Worm (Caenorhabditis elegans) whole organism, L1 larva: ENCODE results near the gene rnp-4.

Source experiments
- C04F5.9 ChIP-seq: sonication (generic microtip); optimal IDR thresholded peaks from 2 replicates; lab custom pipeline; 2016; ENCODE audit warnings: missing genetic modification characterization, missing compliant biosample characterization
- C34B4.2 ChIP-seq: sonication (generic microtip); optimal IDR thresholded peaks from 2 replicates; lab custom pipeline; 2017; ENCODE audit warnings: mild to moderate bottlenecking, missing genetic modification characterization, missing compliant biosample characterization
- Y116A8C.19 ChIP-seq: sonication (generic microtip); optimal IDR thresholded peaks from 2 replicates; lab custom pipeline; 2016; ENCODE audit warnings: missing compliant biosample characterization, missing genetic modification characterization, borderline replicate concordance
- aha-1 ChIP-seq: fragments of 150-350 bp; optimal IDR thresholded peaks from 2 replicates; lab custom pipeline; 2014; ENCODE audit warnings: missing biosample characterization, missing genetic modification characterization
- alr-1 ChIP-seq: fragments of 200-800 bp; sonication (Bioruptor generic); optimal IDR thresholded peaks from 2 replicates; lab custom pipeline; 2018; ENCODE audit warnings: borderline replicate concordance, mild to moderate bottlenecking, missing genetic modification characterization, missing compliant biosample characterization
- blmp-1 ChIP-seq: fragments of 150-350 bp; optimal IDR thresholded peaks from 2 replicates; lab custom pipeline; 2014; ENCODE audit warnings: missing biosample characterization, missing genetic modification characterization
- ceh-8 ChIP-seq: fragments of 200-800 bp; sonication (Bioruptor generic); optimal IDR thresholded peaks from 2 replicates; lab custom pipeline; 2018; ENCODE audit warnings: mild to moderate bottlenecking, missing genetic modification characterization, moderate library complexity, missing compliant biosample characterization
- dpl-1 ChIP-seq, 3 experiments: fragments of 150-350 bp in 2 of 3; sonication (generic microtip) in 1 of 3; optimal IDR thresholded peaks; 2 replicates each; lab custom pipeline; 2014 to 2017; ENCODE audit warnings: missing biosample characterization in 3 of 3, missing genetic modification characterization in 3 of 3, missing genetic modification reagents in 3 of 3
- dsc-1 ChIP-seq: sonication (generic microtip); optimal IDR thresholded peaks from 2 replicates; lab custom pipeline; 2016; ENCODE audit warnings: mild to moderate bottlenecking, missing genetic modification characterization, missing compliant biosample characterization
- efl-1 ChIP-seq, 4 experiments: fragments of 150-350 bp; optimal IDR thresholded peaks in 3 of 4; peaks in 1 of 4; 1 replicate in 1 of 4; 2 replicates in 3 of 4; lab custom pipeline; 2014; ENCODE audit warnings: missing biosample characterization in 2 of 4, missing genetic modification characterization in 2 of 4, missing genetic modification reagents in 2 of 4
- egl-13 ChIP-seq: sonication (generic microtip); optimal IDR thresholded peaks from 2 replicates; lab custom pipeline; 2016; ENCODE audit warnings: missing genotype, missing genetic modification reagents, missing genetic modification characterization, missing compliant biosample characterization
- ets-5 ChIP-seq: fragments of 200-800 bp; sonication (Bioruptor generic); IDR thresholded peaks from 2 replicates; pipeline ENCODE4 v1.3.6; 2022; ENCODE audit warnings: missing genetic modification characterization, missing compliant biosample characterization
- fkh-10 ChIP-seq: sonication (generic microtip); optimal IDR thresholded peaks from 2 replicates; lab custom pipeline; 2017; ENCODE audit warnings: missing biosample characterization, missing genetic modification reagents, missing genetic modification characterization
- fkh-8 ChIP-seq: sonication (generic microtip); optimal IDR thresholded peaks from 2 replicates; lab custom pipeline; 2016; ENCODE audit warnings: mild to moderate bottlenecking, missing genetic modification characterization, missing compliant biosample characterization
- hlh-17 ChIP-seq: fragments of 200-800 bp; sonication (Bioruptor generic); optimal IDR thresholded peaks from 2 replicates; lab custom pipeline; 2018; ENCODE audit warnings: missing genetic modification characterization, mild to moderate bottlenecking, missing compliant biosample characterization, moderate library complexity, borderline replicate concordance
- hlh-4 ChIP-seq: sonication (generic microtip); optimal IDR thresholded peaks from 2 replicates; lab custom pipeline; 2016; ENCODE audit warnings: mild to moderate bottlenecking, missing genetic modification characterization, missing compliant biosample characterization
- irx-1 ChIP-seq: sonication (generic microtip); optimal IDR thresholded peaks from 2 replicates; lab custom pipeline; 2016; ENCODE audit warnings: missing genetic modification characterization, missing compliant biosample characterization
- isw-1 ChIP-seq: fragments of 200-800 bp; sonication (Bioruptor generic); IDR thresholded peaks from 2 replicates; pipeline ENCODE4 v1.3.6; 2022; ENCODE audit warnings: missing genetic modification characterization, missing compliant biosample characterization
- jun-1 ChIP-seq: fragments of 150-350 bp; optimal IDR thresholded peaks from 2 replicates; lab custom pipeline; 2014; ENCODE audit warnings: missing biosample characterization, missing genetic modification reagents, missing genetic modification characterization
- lin-13 ChIP-seq: fragments of 150-350 bp; optimal IDR thresholded peaks from 2 replicates; lab custom pipeline; 2014; ENCODE audit warnings: missing biosample characterization, missing genetic modification reagents, missing genetic modification characterization
- lin-14 ChIP-seq: fragments of 200-800 bp; sonication (Bioruptor generic); optimal IDR thresholded peaks from 2 replicates; lab custom pipeline; 2018; ENCODE audit warnings: mild to moderate bottlenecking, missing genetic modification characterization, moderate library complexity, missing compliant biosample characterization
- lin-15B ChIP-seq: fragments of 150-350 bp; sonication (generic microtip); optimal IDR thresholded peaks from 3 replicates; lab custom pipeline; 2014; ENCODE audit warnings: missing biosample characterization, missing genetic modification characterization
- lin-35 ChIP-seq, 2 experiments: fragments of 150-350 bp; optimal IDR thresholded peaks; 2 replicates each; lab custom pipeline; 2014; ENCODE audit warnings: missing biosample characterization in 2 of 2, missing genetic modification characterization in 2 of 2, missing genetic modification reagents in 2 of 2
- lir-3 ChIP-seq: sonication (generic microtip); optimal IDR thresholded peaks from 2 replicates; lab custom pipeline; 2016; ENCODE audit warnings: mild to moderate bottlenecking, missing genetic modification characterization, moderate library complexity, missing compliant biosample characterization; ENCODE audit not compliant: poor library complexity
- lsy-2 ChIP-seq, 2 experiments: fragments of 150-350 bp; optimal IDR thresholded peaks; 2 replicates each; lab custom pipeline; 2014; ENCODE audit warnings: missing biosample characterization in 2 of 2, missing genetic modification characterization in 2 of 2
- mdl-1 ChIP-seq, 2 experiments: fragments of 150-350 bp; optimal IDR thresholded peaks; 2 replicates each; lab custom pipeline; 2014 to 2017; ENCODE audit warnings: missing biosample characterization in 2 of 2, missing genetic modification characterization in 2 of 2, inconsistent platforms in 1 of 2
- mep-1 ChIP-seq: fragments of 150-350 bp; optimal IDR thresholded peaks from 2 replicates; lab custom pipeline; 2014; ENCODE audit warnings: missing biosample characterization, missing genetic modification characterization
- nhr-11 ChIP-seq: fragments of 150-350 bp; optimal IDR thresholded peaks from 2 replicates; lab custom pipeline; 2014; ENCODE audit warnings: missing biosample characterization, missing genetic modification characterization
- nhr-12 ChIP-seq: sonication (generic microtip); optimal IDR thresholded peaks from 2 replicates; lab custom pipeline; 2017; ENCODE audit warnings: missing biosample characterization, missing genetic modification characterization
- nhr-19 ChIP-seq: fragments of 200-800 bp; sonication (Bioruptor generic); conservative IDR thresholded peaks from 2 replicates; pipeline ENCODE4 v1.3.6; 2022; ENCODE audit warnings: missing genetic modification characterization, missing compliant biosample characterization
- nhr-71 ChIP-seq: sonication (generic microtip); optimal IDR thresholded peaks from 2 replicates; lab custom pipeline; 2016; ENCODE audit warnings: mild to moderate bottlenecking, missing genetic modification characterization, moderate library complexity, missing compliant biosample characterization
- nhr-84 ChIP-seq: sonication (generic microtip); optimal IDR thresholded peaks from 2 replicates; lab custom pipeline; 2017; ENCODE audit warnings: missing biosample characterization, missing genetic modification characterization
- nhr-90 ChIP-seq: sonication (generic microtip); optimal IDR thresholded peaks from 2 replicates; lab custom pipeline; 2016; ENCODE audit warnings: mild to moderate bottlenecking, missing genetic modification characterization, missing compliant biosample characterization; ENCODE audit not compliant: poor library complexity
- pqm-1 ChIP-seq: sonication (generic microtip); optimal IDR thresholded peaks from 3 replicates; lab custom pipeline; 2017; ENCODE audit warnings: missing biosample characterization, missing genetic modification characterization
- skn-1 ChIP-seq: fragments of 150-350 bp; optimal IDR thresholded peaks from 2 replicates; lab custom pipeline; 2014; ENCODE audit warnings: missing biosample characterization, missing genetic modification characterization
- snpc-4 ChIP-seq: fragments of 150-350 bp; optimal IDR thresholded peaks from 2 replicates; lab custom pipeline; 2014; ENCODE audit warnings: missing biosample characterization, missing genetic modification characterization
- snu-23 ChIP-seq: sonication (generic microtip); optimal IDR thresholded peaks from 2 replicates; lab custom pipeline; 2016; ENCODE audit warnings: missing genetic modification characterization, missing compliant biosample characterization
- sptf-1 ChIP-seq: fragments of 150-350 bp; optimal IDR thresholded peaks from 2 replicates; lab custom pipeline; 2014; ENCODE audit warnings: missing biosample characterization, missing genetic modification characterization
- sup-37 ChIP-seq: fragments of 200-800 bp; sonication (Bioruptor generic); optimal IDR thresholded peaks from 2 replicates; lab custom pipeline; 2018; ENCODE audit warnings: mild to moderate bottlenecking, missing genetic modification characterization, missing compliant biosample characterization
- swsn-7 ChIP-seq: sonication (generic microtip); optimal IDR thresholded peaks from 2 replicates; lab custom pipeline; 2016; ENCODE audit warnings: missing genetic modification characterization, missing compliant biosample characterization
- tbx-2 ChIP-seq: sonication (generic microtip); optimal IDR thresholded peaks from 2 replicates; lab custom pipeline; 2016; ENCODE audit warnings: missing genetic modification characterization, missing compliant biosample characterization
- unc-130 ChIP-seq: fragments of 150-350 bp; optimal IDR thresholded peaks from 2 replicates; lab custom pipeline; 2017; ENCODE audit warnings: missing biosample characterization, missing genetic modification characterization, inconsistent platforms
- unc-62 ChIP-seq: fragments of 150-350 bp; optimal IDR thresholded peaks from 2 replicates; lab custom pipeline; 2014; ENCODE audit warnings: missing biosample characterization, missing genetic modification reagents, missing genetic modification characterization
- xbp-1 ChIP-seq: sonication (generic microtip); optimal IDR thresholded peaks from 2 replicates; lab custom pipeline; 2016; ENCODE audit warnings: missing genetic modification characterization, missing compliant biosample characterization
- ztf-11 ChIP-seq, 2 experiments: sonication (generic microtip); optimal IDR thresholded peaks; 2 replicates each; lab custom pipeline; 2016 to 2017; ENCODE audit warnings: missing genetic modification characterization in 2 of 2, missing biosample characterization in 1 of 2, missing compliant biosample characterization in 1 of 2
- ztf-4 ChIP-seq: fragments of 150-350 bp; optimal IDR thresholded peaks from 2 replicates; lab custom pipeline; 2014; ENCODE audit warnings: missing biosample characterization, missing genetic modification characterization

rnp-4 gene

DNA sequence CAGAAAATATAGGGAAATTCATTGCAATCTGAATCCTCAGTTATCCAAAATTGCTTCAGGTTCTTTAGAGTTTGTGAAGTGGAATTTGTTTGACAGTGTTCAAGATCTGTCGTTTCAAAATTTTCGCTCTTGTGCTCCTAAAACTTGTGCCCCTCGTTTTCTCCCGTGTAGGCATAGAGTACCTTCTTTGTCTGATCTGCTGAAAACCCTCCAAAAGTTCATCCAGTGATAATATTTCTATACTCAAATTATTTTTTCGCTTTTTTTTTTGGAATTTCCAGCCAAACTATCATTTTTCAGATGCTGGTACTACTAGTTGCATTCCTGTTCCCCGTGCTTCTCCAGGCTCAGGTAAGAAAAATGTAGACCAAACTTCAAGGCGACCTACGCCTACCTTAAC is 11.6 kb upstream of the rnp-4 start, which contains the start of gene R07E5.4:
R07E5.4 (plus strand) TSS at position 301 of the 400 bp plus-strand sequence.
- TF ChIP-seq irx-1 (tag; lab: Kevin White, UChicago) (no peak), hlh-4 (tag; lab: Kevin White, UChicago) (no peak), C34B4.2 (no peak), tbx-2 (tag; lab: Kevin White, UChicago) (no peak), isw-1 (GFP tag; lab: Robert Waterston, UW) (no peak), snpc-4 (tag; lab: Kevin White, UChicago) (no peak), jun-1 (tag; lab: Kevin White, UChicago) (no peak), lin-35 (GFP tag; optimal IDR thresholded peaks at IDR 0.05; lab: Kevin White, UChicago) (no peak), fkh-8 (tag; lab: Kevin White, UChicago) (no peak), lsy-2 (tag; optimal IDR thresholded peaks at IDR 0.05; lab: Kevin White, UChicago) (no peak), aha-1 (tag; lab: Kevin White, UChicago) (no peak), nhr-12 (tag; lab: Kevin White, UChicago) (no peak), ztf-11 (tag; optimal IDR thresholded peaks at IDR 0.05; lab: Kevin White, UChicago) (no peak), nhr-71 (tag; lab: Kevin White, UChicago) (no peak), dsc-1 (tag; lab: Kevin White, UChicago) (no peak), lin-15B (no peak), nhr-84 (tag; lab: Kevin White, UChicago) (no peak), unc-130 (tag; lab: Kevin White, UChicago) (no peak)

DNA sequence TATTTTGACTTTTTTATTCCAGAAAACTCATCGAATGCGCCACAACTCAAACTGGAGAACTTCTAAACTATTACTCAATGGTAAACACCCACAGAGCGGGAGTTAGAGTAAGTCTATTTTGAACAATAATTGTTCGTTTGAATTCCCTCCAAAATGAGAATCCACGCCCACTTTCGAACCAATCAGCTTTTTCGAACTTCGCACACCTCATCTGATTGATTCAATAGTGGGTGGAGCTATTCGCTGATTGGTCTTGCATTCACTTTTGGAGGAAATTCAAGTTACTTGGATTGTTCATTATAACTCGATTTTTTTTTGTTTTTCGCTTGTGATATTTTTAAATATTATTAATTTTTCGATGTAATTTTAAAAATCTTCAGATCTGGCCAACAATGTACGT is 10.2 kb upstream of the rnp-4 start:
- TF ChIP-seq dpl-1 (GFP tag; optimal IDR thresholded peaks at IDR 0.05; lab: Kevin White, UChicago): no peak
- TF ChIP-seq hlh-17: no peak
- TF ChIP-seq mdl-1 (tag; optimal IDR thresholded peaks at IDR 0.05; lab: Kevin White, UChicago): no peak
- TF ChIP-seq swsn-7 (tag; lab: Kevin White, UChicago): no peak
- TF ChIP-seq alr-1 (tag; lab: Kevin White, UChicago): no peak
- TF ChIP-seq nhr-90: no peak
- no peak for TF ChIP-seq isw-1 (GFP tag; lab: Robert Waterston, UW)
- no peak for TF ChIP-seq unc-130 (tag; lab: Kevin White, UChicago)
- no peak for TF ChIP-seq Y116A8C.19 (tag; lab: Kevin White, UChicago)
- TF ChIP-seq ets-5 (GFP tag; lab: Robert Waterston, UW): no peak
- TF ChIP-seq skn-1 (tag; lab: Kevin White, UChicago): no peak
- no peak for TF ChIP-seq irx-1 (tag; lab: Kevin White, UChicago)
- no peak for TF ChIP-seq blmp-1
- TF ChIP-seq pqm-1 (tag; lab: Kevin White, UChicago): no peak
- TF ChIP-seq C04F5.9 (tag; lab: Kevin White, UChicago): no peak
- no peak for TF ChIP-seq fkh-10 (GFP tag; lab: Kevin White, UChicago)
- TF ChIP-seq ceh-8 (GFP tag; lab: Kevin White, UChicago): no peak
- no peak for TF ChIP-seq lir-3 (tag; lab: Kevin White, UChicago)

DNA sequence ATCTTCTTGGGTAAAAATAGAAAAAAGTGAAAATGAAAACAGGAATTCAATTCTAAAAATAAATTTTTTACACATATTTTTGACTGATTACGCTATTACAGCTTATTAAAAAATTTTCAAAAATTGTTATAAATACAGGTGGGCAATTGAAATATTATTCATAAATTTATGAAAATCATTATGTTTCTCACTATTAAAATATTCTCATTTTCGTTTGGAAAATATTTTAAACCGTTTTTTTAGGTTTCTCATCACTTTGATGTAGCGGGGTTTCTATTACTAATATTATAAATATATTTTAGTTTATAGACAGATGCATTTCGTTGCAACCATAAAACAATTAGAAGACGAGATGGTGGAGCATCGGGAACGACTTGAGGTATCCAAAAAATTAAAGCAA is 9.0 kb upstream of the rnp-4 start, which contains the start of gene R07E5.5:
R07E5.5 (plus strand) TSS at position 301 of the 400 bp plus-strand sequence.
- TF ChIP-seq xbp-1 (no peak), efl-1 (optimal IDR thresholded peaks at IDR 0.05; lab: Kevin White, UChicago) (no peak), efl-1 (GFP tag; optimal IDR thresholded peaks at IDR 0.05 in 1 of 2; lab: Kevin White, UChicago) (no peak), snu-23 (GFP tag; lab: Kevin White, UChicago) (no peak), nhr-90 (no peak), lin-13 (GFP tag; lab: Kevin White, UChicago) (no peak), unc-130 (tag; lab: Kevin White, UChicago) (no peak), sup-37 (GFP tag; lab: Kevin White, UChicago) (no peak), lin-35 (GFP tag; optimal IDR thresholded peaks at IDR 0.05; lab: Kevin White, UChicago) (no peak), swsn-7 (tag; lab: Kevin White, UChicago) (no peak), nhr-19 (no peak), nhr-11 (tag; lab: Kevin White, UChicago) (no peak), C34B4.2 (no peak), mep-1 (tag; lab: Kevin White, UChicago) (no peak), unc-62 (GFP tag; lab: Kevin White, UChicago) (no peak), ztf-4 (tag; lab: Kevin White, UChicago) (no peak), egl-13 (no peak), sptf-1 (tag; lab: Kevin White, UChicago) (no peak), lin-14 (GFP tag; lab: Kevin White, UChicago) (no peak), fkh-8 (tag; lab: Kevin White, UChicago) (no peak), ets-5 (GFP tag; lab: Robert Waterston, UW) (no peak)
